Fruit fly (Drosophila melanogaster) whole organism: ENCODE measurements around the gene eIF4E7.

Experiments used
- CG8478 ChIP-seq: fragments of >200 bp; optimal IDR thresholded peaks from 2 replicates; lab custom pipeline; 2018; ENCODE audit warnings: inconsistent platforms
- Dll ChIP-seq: fragments of >200 bp; optimal IDR thresholded peaks from 2 replicates; lab custom pipeline; 2017
- pan ChIP-seq: fragments of >200 bp; optimal IDR thresholded peaks from 2 replicates; lab custom pipeline; 2017
- psq ChIP-seq: fragments of >200 bp; optimal IDR thresholded peaks from 2 replicates; lab custom pipeline; 2017
- usp ChIP-seq: fragments of >200 bp; optimal IDR thresholded peaks from 2 replicates; lab custom pipeline; 2017; ENCODE audit warnings: missing biosample characterization, missing genetic modification characterization, mixed read lengths

DNA sequence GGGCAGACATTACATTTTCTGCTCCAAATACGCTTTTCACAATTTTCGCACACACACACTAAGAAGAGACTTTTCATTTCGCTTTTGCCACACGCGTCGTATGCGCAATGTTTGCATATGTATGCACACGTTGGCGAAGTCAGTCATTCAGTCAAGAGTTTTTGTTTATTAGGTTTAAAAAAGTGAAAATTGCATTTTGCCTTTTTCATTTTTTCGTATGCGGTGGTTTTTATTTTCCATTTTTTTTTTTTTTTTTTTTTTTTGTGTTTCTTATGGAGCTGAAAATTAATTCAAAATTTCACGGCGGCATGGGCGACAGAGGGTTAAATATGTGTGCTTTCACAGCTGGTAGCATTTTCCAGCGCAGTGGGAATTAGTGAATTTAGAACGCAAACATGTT is 41.3 kb downstream of the eIF4E7 start:
- TF ChIP-seq CG8478 (lab: Kevin White, UChicago) (no peak), psq (no peak), usp (no peak), pan (lab: Kevin White, UChicago) (no peak), Dll (lab: Kevin White, UChicago) (no peak)
